Worm (Caenorhabditis elegans) whole organism, L4 larva: ENCODE data around the gene gst-12.
A peak's percentile ranks its signal among the peaks of the same experiment; 100 is the strongest.

Experiments
- F26F4.8 ChIP-seq: fragments of 200-800 bp; sonication (Bioruptor generic); conservative IDR thresholded peaks from 2 replicates; pipeline ENCODE4 v1.3.6; 2022; ENCODE audit warnings: missing genetic modification characterization, missing compliant biosample characterization
- F49E8.2 ChIP-seq: sonication (generic microtip); optimal IDR thresholded peaks from 2 replicates; lab custom pipeline; 2016; ENCODE audit warnings: missing compliant biosample characterization, mild to moderate bottlenecking, missing genetic modification characterization, borderline replicate concordance
- T26A8.4 ChIP-seq: fragments of 200-800 bp; sonication (Bioruptor generic); IDR thresholded peaks from 2 replicates; pipeline ENCODE4 v1.3.6; 2022; ENCODE audit warnings: missing genetic modification characterization, missing compliant biosample characterization
- Y5F2A.4 ChIP-seq: fragments of 200-800 bp; sonication (Bioruptor generic); optimal IDR thresholded peaks from 2 replicates; lab custom pipeline; 2018; ENCODE audit warnings: mild to moderate bottlenecking, missing genetic modification characterization, missing compliant biosample characterization
- Y75B8A.6 ChIP-seq: fragments of 200-800 bp; sonication (Bioruptor generic); IDR thresholded peaks from 2 replicates; pipeline ENCODE4 v1.3.6; 2022; ENCODE audit warnings: missing genetic modification reagents, missing genetic modification characterization, missing compliant biosample characterization
- ZK546.5 ChIP-seq, 2 experiments: sonication (generic microtip); optimal IDR thresholded peaks; 2 replicates each; lab custom pipeline; 2017; ENCODE audit warnings: missing biosample characterization in 2 of 2, missing genetic modification characterization in 2 of 2
- aha-1 ChIP-seq: fragments of 150-350 bp; peaks from one replicate; lab custom pipeline; 2014; ENCODE audit warnings: missing biosample characterization, missing genetic modification characterization
- ces-1 ChIP-seq: fragments of 150-350 bp; sonication (generic microtip); optimal IDR thresholded peaks from 4 replicates; lab custom pipeline; 2014; ENCODE audit warnings: missing biosample characterization, missing genetic modification reagents, missing genetic modification characterization
- daf-12 ChIP-seq: fragments of 150-350 bp; optimal IDR thresholded peaks from 2 replicates; lab custom pipeline; 2014; ENCODE audit warnings: missing biosample characterization, missing genetic modification reagents, missing genetic modification characterization
- daf-16 ChIP-seq, 3 experiments: sonication (generic microtip); optimal IDR thresholded peaks; 2 replicates each; lab custom pipeline; 2016 to 2017; ENCODE audit warnings: missing genetic modification characterization in 3 of 3, missing genetic modification reagents in 3 of 3, mild to moderate bottlenecking in 2 of 3, missing compliant biosample characterization in 2 of 3, missing biosample characterization in 1 of 3, moderate library complexity in 1 of 3
- daf-19 ChIP-seq: fragments of 200-800 bp; sonication (Bioruptor generic); conservative IDR thresholded peaks from 2 replicates; pipeline ENCODE4 v1.3.6; 2022; ENCODE audit warnings: missing genetic modification characterization, missing compliant biosample characterization
- daf-8 ChIP-seq: fragments of 200-800 bp; sonication (Bioruptor generic); IDR thresholded peaks from 2 replicates; pipeline ENCODE4 v1.3.6; 2022; ENCODE audit warnings: missing genetic modification characterization, missing compliant biosample characterization
- dmd-6 ChIP-seq: fragments of 200-800 bp; sonication (Bioruptor generic); IDR thresholded peaks from 2 replicates; pipeline ENCODE4 v1.3.6; 2022; ENCODE audit warnings: missing genetic modification reagents, missing genetic modification characterization, missing compliant biosample characterization
- dmd-9 ChIP-seq: fragments of 200-800 bp; sonication (Bioruptor generic); IDR thresholded peaks from 2 replicates; pipeline ENCODE4 v1.3.6; 2022; ENCODE audit warnings: missing genetic modification reagents, missing genetic modification characterization, missing compliant biosample characterization
- dve-1 ChIP-seq: sonication (generic microtip); optimal IDR thresholded peaks from 2 replicates; lab custom pipeline; 2017; ENCODE audit warnings: antibody characterized with exemption, mild to moderate bottlenecking, missing genetic modification characterization, missing compliant biosample characterization; ENCODE audit not compliant: insufficient read depth
- egl-27 ChIP-seq: sonication (generic microtip); optimal IDR thresholded peaks from 3 replicates; lab custom pipeline; 2017; ENCODE audit warnings: missing biosample characterization, missing genetic modification reagents, missing genetic modification characterization
- egl-43 ChIP-seq: fragments of 200-800 bp; sonication (Bioruptor generic); IDR thresholded peaks from 2 replicates; pipeline ENCODE4 v1.3.6; 2022; ENCODE audit warnings: missing genetic modification reagents, missing genetic modification characterization, missing compliant biosample characterization
- hif-1 ChIP-seq, 2 experiments: sonication (generic microtip); optimal IDR thresholded peaks; 2 replicates each; lab custom pipeline; 2016 to 2017; ENCODE audit warnings: missing compliant biosample characterization in 2 of 2, missing genetic modification characterization in 2 of 2, missing genetic modification reagents in 2 of 2, missing genotype in 2 of 2, mild to moderate bottlenecking in 1 of 2
- hlh-11 ChIP-seq: fragments of 200-800 bp; sonication (Bioruptor generic); optimal IDR thresholded peaks from 2 replicates; lab custom pipeline; 2018; ENCODE audit warnings: mild to moderate bottlenecking, missing genetic modification characterization, missing compliant biosample characterization
- hlh-30 ChIP-seq: sonication (generic microtip); optimal IDR thresholded peaks from 2 replicates; lab custom pipeline; 2017; ENCODE audit warnings: antibody characterized with exemption, mild to moderate bottlenecking, missing genetic modification characterization, missing compliant biosample characterization; ENCODE audit not compliant: insufficient read depth
- hmg-1.1 ChIP-seq: fragments of 200-800 bp; sonication (Bioruptor generic); IDR thresholded peaks from 2 replicates; pipeline ENCODE4 v1.3.6; 2022; ENCODE audit warnings: missing genetic modification reagents, missing genetic modification characterization, missing compliant biosample characterization
- lim-7 ChIP-seq: fragments of 200-800 bp; sonication (Bioruptor generic); IDR thresholded peaks from 2 replicates; pipeline ENCODE4 v1.3.6; 2022; ENCODE audit warnings: missing genetic modification characterization, missing compliant biosample characterization
- lin-38 ChIP-seq: fragments of 200-800 bp; sonication (Bioruptor generic); IDR thresholded peaks from 2 replicates; pipeline ENCODE4 v1.3.6; 2022; ENCODE audit warnings: missing genetic modification reagents, missing genetic modification characterization, missing compliant biosample characterization
- lsy-2 ChIP-seq, 2 experiments: fragments of 150-350 bp in 1 of 2; sonication (generic microtip) in 1 of 2; optimal IDR thresholded peaks; 2 replicates each; lab custom pipeline; 2014 to 2017; ENCODE audit warnings: missing biosample characterization in 2 of 2, missing genetic modification characterization in 2 of 2
- mdl-1 ChIP-seq, 2 experiments: fragments of 150-350 bp in 1 of 2; sonication (generic microtip) in 1 of 2; optimal IDR thresholded peaks; 2 replicates each; lab custom pipeline; 2014 to 2017; ENCODE audit warnings: missing biosample characterization in 2 of 2, missing genetic modification characterization in 2 of 2
- mdt-29 ChIP-seq: fragments of 200-800 bp; sonication (Bioruptor generic); IDR thresholded peaks from 2 replicates; pipeline ENCODE4 v1.3.6; 2022; ENCODE audit warnings: missing genetic modification reagents, missing genetic modification characterization, missing compliant biosample characterization
- mep-1 ChIP-seq: fragments of 150-350 bp; sonication (generic microtip); optimal IDR thresholded peaks from 3 replicates; lab custom pipeline; 2014; ENCODE audit warnings: missing biosample characterization, missing genetic modification characterization
- mxl-3 ChIP-seq: fragments of 200-800 bp; sonication (Bioruptor generic); optimal IDR thresholded peaks from 2 replicates; lab custom pipeline; 2018; ENCODE audit warnings: mild to moderate bottlenecking, missing genetic modification characterization, missing compliant biosample characterization
- nhr-10 ChIP-seq: fragments of 150-350 bp; optimal IDR thresholded peaks from 2 replicates; lab custom pipeline; 2014; ENCODE audit warnings: missing biosample characterization, missing genetic modification characterization
- nhr-102 ChIP-seq: sonication (generic microtip); optimal IDR thresholded peaks from 2 replicates; lab custom pipeline; 2016; ENCODE audit warnings: mild to moderate bottlenecking, missing genetic modification characterization, moderate library complexity, missing compliant biosample characterization
- nhr-28 ChIP-seq: fragments of 150-350 bp; optimal IDR thresholded peaks from 2 replicates; lab custom pipeline; 2014; ENCODE audit warnings: missing biosample characterization, missing genetic modification characterization
- nhr-48 ChIP-seq: sonication (generic microtip); optimal IDR thresholded peaks from 2 replicates; lab custom pipeline; 2016; ENCODE audit warnings: mild to moderate bottlenecking, missing genetic modification characterization, missing compliant biosample characterization
- nhr-6 ChIP-seq: fragments of 150-350 bp; optimal IDR thresholded peaks from 2 replicates; lab custom pipeline; 2014; ENCODE audit warnings: missing biosample characterization, missing genetic modification characterization
- nhr-77 ChIP-seq: fragments of 150-350 bp; optimal IDR thresholded peaks from 2 replicates; lab custom pipeline; 2014; ENCODE audit warnings: missing biosample characterization, missing genetic modification characterization
- php-3 ChIP-seq: fragments of 200-800 bp; sonication (Bioruptor generic); IDR thresholded peaks from 2 replicates; pipeline ENCODE4 v1.3.6; 2022; ENCODE audit warnings: missing genetic modification reagents, missing genetic modification characterization, missing compliant biosample characterization
- pqm-1 ChIP-seq: sonication (generic microtip); optimal IDR thresholded peaks from 2 replicates; lab custom pipeline; 2017; ENCODE audit warnings: missing biosample characterization, missing genetic modification characterization
- sdz-12 ChIP-seq: fragments of 200-800 bp; sonication (Bioruptor generic); optimal IDR thresholded peaks from 2 replicates; lab custom pipeline; 2018; ENCODE audit warnings: mild to moderate bottlenecking, missing genetic modification characterization, missing compliant biosample characterization
- set-16 ChIP-seq: fragments of 200-800 bp; sonication (Bioruptor generic); IDR thresholded peaks from 2 replicates; pipeline ENCODE4 v1.3.6; 2022; ENCODE audit warnings: missing genetic modification reagents, missing genetic modification characterization, missing compliant biosample characterization
- spr-1 ChIP-seq: sonication (generic microtip); optimal IDR thresholded peaks from 2 replicates; lab custom pipeline; 2016; ENCODE audit warnings: mild to moderate bottlenecking, missing genetic modification characterization, missing compliant biosample characterization
- tra-1 ChIP-seq: fragments of 200-800 bp; sonication (Bioruptor generic); IDR thresholded peaks from 2 replicates; pipeline ENCODE4 v1.3.6; 2022; ENCODE audit warnings: missing genetic modification reagents, missing genetic modification characterization, missing compliant biosample characterization
- unc-62 ChIP-seq, 3 experiments: fragments of 150-350 bp in 1 of 3; sonication (generic microtip); optimal IDR thresholded peaks in 2 of 3; peaks in 1 of 3; 1 replicate in 1 of 3; 2 replicates in 2 of 3; lab custom pipeline; 2014 to 2017; ENCODE audit warnings: missing biosample characterization in 3 of 3, missing genetic modification characterization in 3 of 3, missing genetic modification reagents in 3 of 3, missing genotype in 1 of 3
- zip-2 ChIP-seq: fragments of 150-350 bp; optimal IDR thresholded peaks from 2 replicates; lab custom pipeline; 2014; ENCODE audit warnings: missing biosample characterization, missing genetic modification characterization
- ztf-11 ChIP-seq: fragments of 150-350 bp; optimal IDR thresholded peaks from 2 replicates; lab custom pipeline; 2014; ENCODE audit warnings: missing biosample characterization, missing genetic modification characterization
- ztf-7 ChIP-seq: fragments of 150-350 bp; optimal IDR thresholded peaks from 2 replicates; lab custom pipeline; 2014; ENCODE audit warnings: missing biosample characterization, missing genetic modification characterization

The gst-12 gene

DNA sequence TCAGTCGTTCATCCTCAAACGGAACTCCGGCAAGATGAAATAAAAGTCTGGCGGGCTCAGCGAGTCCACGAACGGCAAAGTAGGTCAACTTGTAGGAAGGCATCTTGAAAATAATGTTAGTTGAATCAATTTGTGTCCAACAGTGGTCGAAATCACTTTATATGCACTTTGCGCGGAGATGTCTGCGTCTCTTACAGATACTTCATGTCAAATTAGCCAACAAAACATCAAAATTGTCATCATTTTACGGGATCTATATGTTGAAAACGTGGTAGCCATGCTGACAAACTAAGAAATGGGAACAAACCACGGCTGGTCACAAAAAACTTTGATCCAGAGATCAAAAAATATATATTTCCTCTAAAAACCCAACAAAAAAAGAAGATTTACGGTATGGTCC lies at the start of gene gst-12:
TSS of gene gst-12 (minus strand) at position 254 of the 400 bp plus-strand sequence.
- TF ChIP-seq nhr-10 (tag; lab: Kevin White, UChicago) (no peak), aha-1 (peak; percentile 65), unc-62 (GFP tag; optimal IDR thresholded peaks at IDR 0.05 in 1 of 2; lab: Kevin White, UChicago) (peak in 1 of 2 experiments; percentile 68), unc-62 (tag; optimal IDR thresholded peaks at IDR 0.05; lab: Kevin White, UChicago) (no peak), mxl-3 (GFP tag; lab: Kevin White, UChicago) (peak; percentile 79)

DNA sequence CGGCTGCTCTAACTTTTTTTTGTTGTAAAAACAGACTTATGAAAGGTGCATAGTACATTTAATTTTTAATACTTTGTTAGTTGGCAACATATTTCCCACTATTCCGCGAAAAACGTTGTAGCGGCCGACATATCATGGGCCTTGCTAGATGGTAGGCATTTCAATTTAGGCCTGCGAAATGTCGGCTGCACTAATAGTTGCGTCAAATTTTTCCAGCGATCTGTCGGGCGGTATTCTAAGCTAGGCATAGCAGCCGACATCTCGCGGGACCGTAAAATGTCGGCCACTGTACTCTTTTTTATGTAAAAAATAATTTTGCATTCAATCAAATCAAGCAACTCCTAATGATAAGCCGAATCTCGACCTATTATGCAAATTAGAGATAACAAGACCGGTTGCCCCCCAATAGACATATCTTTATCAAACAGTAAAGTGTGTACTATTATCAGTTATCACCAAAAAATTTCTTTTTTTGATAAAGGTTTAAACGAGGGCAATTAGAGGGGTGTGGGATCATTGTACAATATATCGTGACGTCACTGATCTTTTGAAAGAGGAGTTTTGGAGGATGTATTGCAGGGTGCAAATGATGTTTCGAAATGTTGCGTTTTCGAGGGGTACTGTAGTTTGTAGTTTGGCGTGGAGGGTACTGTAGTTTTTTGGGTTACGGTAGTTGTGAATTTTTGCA lies 47.3 kb upstream of the gst-12 start:
- peak; percentile 31 for TF ChIP-seq mxl-3 (GFP tag; lab: Kevin White, UChicago)
- no peak for TF ChIP-seq lin-38 (GFP tag; lab: Robert Waterston, UW)
- TF ChIP-seq mep-1 (tag; lab: Kevin White, UChicago) = peak; percentile 8
- peak in 1 of 2 experiments; percentile 54 for TF ChIP-seq mdl-1 (tag; optimal IDR thresholded peaks at IDR 0.05; lab: Kevin White, UChicago)
- TF ChIP-seq dmd-9 (GFP tag; lab: Robert Waterston, UW) = no peak
- no peak for TF ChIP-seq daf-8
- peak; percentile 67 for TF ChIP-seq php-3
- no peak for TF ChIP-seq spr-1 (tag; lab: Kevin White, UChicago)
- peak; percentile 81 for TF ChIP-seq hlh-11 (tag; lab: Kevin White, UChicago)
- TF ChIP-seq hlh-30 = peak; percentile 22
- peak; percentile 93 for TF ChIP-seq dve-1
- TF ChIP-seq ZK546.5 (tag; optimal IDR thresholded peaks at IDR 0.05; lab: Kevin White, UChicago) = no peak
- TF ChIP-seq pqm-1 (tag; lab: Kevin White, UChicago) = peak; percentile 85
- no peak for TF ChIP-seq daf-16 (GFP tag; optimal IDR thresholded peaks at IDR 0.05; lab: Kevin White, UChicago)
- TF ChIP-seq daf-16 (tag; optimal IDR thresholded peaks at IDR 0.05; lab: Kevin White, UChicago) = peak; percentile 88
- no peak for TF ChIP-seq mdt-29 (GFP tag; lab: Robert Waterston, UW)
- TF ChIP-seq lsy-2 (tag; optimal IDR thresholded peaks at IDR 0.05; lab: Kevin White, UChicago) = peak in 1 of 2 experiments; percentile 78
- peak; percentile 5 for TF ChIP-seq nhr-10 (tag; lab: Kevin White, UChicago)
- TF ChIP-seq dmd-6 (GFP tag; lab: Robert Waterston, UW) = peak; percentile 85
- TF ChIP-seq nhr-77 (tag; lab: Kevin White, UChicago) = peak; percentile 85
- TF ChIP-seq Y5F2A.4 (GFP tag; lab: Kevin White, UChicago) = no peak
- TF ChIP-seq nhr-28 = peak; percentile 82
- TF ChIP-seq aha-1 = peak; percentile 69
- no peak for TF ChIP-seq nhr-102 (tag; lab: Kevin White, UChicago)
- TF ChIP-seq nhr-48 (tag; lab: Kevin White, UChicago) = peak; percentile 88

DNA sequence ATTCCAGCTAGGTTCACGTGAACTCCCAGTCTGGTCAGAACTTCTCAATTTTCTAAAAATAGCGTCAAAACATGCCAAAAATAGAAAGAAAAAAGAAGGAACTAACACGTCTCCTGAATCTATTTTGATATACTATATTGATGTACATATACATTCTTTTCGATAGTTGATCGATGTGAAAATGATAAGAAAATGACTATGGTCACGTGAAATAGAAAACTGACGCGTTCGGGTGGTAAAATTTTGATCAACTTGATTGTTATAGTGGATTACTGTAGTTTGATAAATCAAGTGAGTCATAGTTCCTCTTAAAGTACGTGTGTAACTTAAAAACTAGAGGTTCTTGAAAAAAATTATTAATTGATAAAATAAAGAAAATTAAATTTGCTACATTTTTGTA lies 46.6 kb upstream of the gst-12 start:
- no peak for TF ChIP-seq F49E8.2 (tag; lab: Kevin White, UChicago)
- no peak for TF ChIP-seq ces-1 (GFP tag; lab: Kevin White, UChicago)
- no peak for TF ChIP-seq ztf-11 (tag; lab: Kevin White, UChicago)
- TF ChIP-seq egl-27 (tag; lab: Kevin White, UChicago) = no peak
- TF ChIP-seq daf-8 = no peak
- TF ChIP-seq daf-19 (GFP tag; lab: Robert Waterston, UW) = no peak
- no peak for TF ChIP-seq hmg-1.1 (GFP tag; lab: Robert Waterston, UW)
- TF ChIP-seq Y75B8A.6 (GFP tag; lab: Robert Waterston, UW) = no peak
- TF ChIP-seq mxl-3 (GFP tag; lab: Kevin White, UChicago) = no peak
- TF ChIP-seq T26A8.4 (GFP tag; lab: Robert Waterston, UW) = no peak
- TF ChIP-seq F26F4.8 = no peak
- TF ChIP-seq lim-7 (GFP tag; lab: Robert Waterston, UW) = no peak
- no peak for TF ChIP-seq nhr-6
- TF ChIP-seq ztf-7 (tag; lab: Kevin White, UChicago) = peak; percentile 15
- 0 out of 2 replicates have a peak, but pooled peaks have one; percentile 45 for TF ChIP-seq php-3
- TF ChIP-seq hif-1 (tag; optimal IDR thresholded peaks at IDR 0.05; lab: Kevin White, UChicago) = no peak
- no peak for TF ChIP-seq tra-1 (GFP tag; lab: Robert Waterston, UW)
- TF ChIP-seq sdz-12 (GFP tag; lab: Kevin White, UChicago) = no peak
- no peak for TF ChIP-seq egl-43 (GFP tag; lab: Robert Waterston, UW)
- TF ChIP-seq zip-2 (tag; lab: Kevin White, UChicago) = no peak
- peak; percentile 60 for TF ChIP-seq nhr-48 (tag; lab: Kevin White, UChicago)
- peak; percentile 82 for TF ChIP-seq dve-1
- peak; percentile 82 for TF ChIP-seq aha-1
- TF ChIP-seq unc-62 (GFP tag; optimal IDR thresholded peaks at IDR 0.05 in 1 of 2; lab: Kevin White, UChicago) = no peak
- TF ChIP-seq unc-62 (tag; optimal IDR thresholded peaks at IDR 0.05; lab: Kevin White, UChicago) = no peak
- no peak for TF ChIP-seq daf-12 (tag; lab: Kevin White, UChicago)
- no peak for TF ChIP-seq set-16
- no peak for TF ChIP-seq nhr-10 (tag; lab: Kevin White, UChicago)
- no peak for TF ChIP-seq lin-38 (GFP tag; lab: Robert Waterston, UW)
- no peak for TF ChIP-seq mdt-29 (GFP tag; lab: Robert Waterston, UW)
